Fruit fly (Drosophila melanogaster) S2 (cell line): ENCODE data around the gene CG7369.

Experiments used
- CG8478 ChIP-seq: fragments of >200 bp; optimal IDR thresholded peaks from 2 replicates; lab custom pipeline; 2018
- CTCF ChIP-seq, 2 experiments: fragments of >200 bp; optimal IDR thresholded peaks; 2 replicates each; lab custom pipeline; 2018

Gene CG7369

dm6 chr3L:22729466-22729865 is 12.1 kb upstream of the CG7369 start, which contains the start of gene CG32454:
Gene CG32454 (plus strand): TSS chr3L:22729766.
- TF ChIP-seq CTCF (optimal IDR thresholded peaks at IDR 0.05; lab: Kevin White, UChicago) (no peak), CG8478 (lab: Kevin White, UChicago) (no peak)

dm6 chr3L:22731393-22731792 is 10.2 kb upstream of the CG7369 start:
- no peak for TF ChIP-seq CTCF (optimal IDR thresholded peaks at IDR 0.05; lab: Kevin White, UChicago)
- TF ChIP-seq CG8478 (lab: Kevin White, UChicago) = no peak

dm6 chr3L:22733607-22734006 is 8.0 kb upstream of the CG7369 start:
- TF ChIP-seq CTCF (optimal IDR thresholded peaks at IDR 0.05; lab: Kevin White, UChicago) (no peak), CG8478 (lab: Kevin White, UChicago) (no peak)

dm6 chr3L:22737732-22738611 is 3.6 kb upstream of the CG7369 start, which contains the start of gene CG11241:
Gene CG11241 (minus strand): TSS chr3L:22738420.
- TF ChIP-seq CG8478 (lab: Kevin White, UChicago) = no peak
- no peak for TF ChIP-seq CTCF (optimal IDR thresholded peaks at IDR 0.05; lab: Kevin White, UChicago)

dm6 chr3L:22742121-22742531 is 533 bp downstream of the CG7369 start:
- TF ChIP-seq CG8478 (lab: Kevin White, UChicago) (no peak), CTCF (optimal IDR thresholded peaks at IDR 0.05; lab: Kevin White, UChicago) (no peak)

dm6 chr3L:22742945-22743582 is 1.5 kb downstream of the CG7369 start:
- no peak for TF ChIP-seq CG8478 (lab: Kevin White, UChicago)
- TF ChIP-seq CTCF (optimal IDR thresholded peaks at IDR 0.05; lab: Kevin White, UChicago) = no peak

dm6 chr3L:22749147-22749550 is 7.6 kb downstream of the CG7369 start, which contains the start of gene SPoCk:
Gene SPoCk (plus strand): TSS chr3L:22749444.
- no peak for TF ChIP-seq CG8478 (lab: Kevin White, UChicago)
- peak; percentile 37 to 46 for TF ChIP-seq CTCF (optimal IDR thresholded peaks at IDR 0.05; lab: Kevin White, UChicago)

- TF ChIP-seq CTCF (optimal IDR thresholded peaks at IDR 0.05; lab: Kevin White, UChicago) = no peak
- TF ChIP-seq CG8478 (lab: Kevin White, UChicago) = no peak
These were observed 8.4 kb downstream of the CG7369 start for dm6 chr3L:22749987-22750386.

dm6 chr3L:22773383-22773873 is 31.8 kb downstream of the CG7369 start:
- TF ChIP-seq CG8478 (lab: Kevin White, UChicago) (no peak), CTCF (optimal IDR thresholded peaks at IDR 0.05; lab: Kevin White, UChicago) (peak; percentile 17 to 37)

dm6 chr3L:22774479-22774878 is 32.9 kb downstream of the CG7369 start:
- TF ChIP-seq CG8478 (lab: Kevin White, UChicago) (no peak), CTCF (optimal IDR thresholded peaks at IDR 0.05; lab: Kevin White, UChicago) (no peak)

dm6 chr3L:22787947-22788489 is 46.4 kb downstream of the CG7369 start, which contains the start of gene CG14448:
Gene CG14448 (plus strand): TSS chr3L:22788439.
- TF ChIP-seq CTCF (optimal IDR thresholded peaks at IDR 0.05; lab: Kevin White, UChicago) (no peak), CG8478 (lab: Kevin White, UChicago) (no peak)

- TF ChIP-seq CTCF (optimal IDR thresholded peaks at IDR 0.05; lab: Kevin White, UChicago) = no peak
- TF ChIP-seq CG8478 (lab: Kevin White, UChicago) = no peak
These were observed 50.0 kb downstream of the CG7369 start for dm6 chr3L:22791622-22792021.

dm6 chr3L:22795604-22796003 is 54.0 kb downstream of the CG7369 start:
- no peak for TF ChIP-seq CG8478 (lab: Kevin White, UChicago)
- TF ChIP-seq CTCF (optimal IDR thresholded peaks at IDR 0.05; lab: Kevin White, UChicago) = no peak
